Worm (Caenorhabditis elegans): ENCODE measurements around the gene F43C11.3.

ce11 chrII:2359965-2360364 is 6.9 kb downstream of the F43C11.3 start, which contains the start of gene F43C11.16:
- no peak for TF ChIP-seq him-1 (tag; optimal IDR thresholded peaks at IDR 0.05)
- TF ChIP-seq dao-5 (tag; optimal IDR thresholded peaks at IDR 0.05), result no peak

Measured in whole organism, L4/young adult.